Fruit fly (Drosophila melanogaster): ENCODE measurements around the gene CG12310.

dm6 chr3L:15093929-15094588 lies 43.5 kb upstream of the CG12310 start:
- TF ChIP-seq Pif1B (GFP tag; optimal IDR thresholded peaks at IDR 0.05) (no peak), fd96Ca (GFP tag; IDR thresholded peaks at IDR 0.05) (no peak), CG32121 (GFP tag; IDR thresholded peaks at IDR 0.05) (0 out of 2 replicates have a peak, but pooled peaks have one; percentile 37), EcR (GFP tag; optimal IDR thresholded peaks at IDR 0.05) (peak; percentile 70), CG12605 (GFP tag; IDR thresholded peaks at IDR 0.05) (no peak), CG4496 (GFP tag; IDR thresholded peaks at IDR 0.05) (0 out of 3 replicates have a peak, but pooled peaks have one; percentile 49), CG13204 (GFP tag; optimal IDR thresholded peaks at IDR 0.05) (no peak), Snoo (tag; optimal IDR thresholded peaks at IDR 0.05) (no peak), CG8301 (tag; optimal IDR thresholded peaks at IDR 0.05) (no peak), CG15710 (tag; optimal IDR thresholded peaks at IDR 0.05) (no peak), Ets98B (GFP tag; IDR thresholded peaks at IDR 0.05) (no peak; the same call in 1 of the 2 replicates), Pif1A (GFP tag; optimal IDR thresholded peaks at IDR 0.05) (peak; percentile 19)
